Fruit fly (Drosophila melanogaster) whole organism: ENCODE data around the gene lectin-30A.

Source experiments
- CG8478 ChIP-seq: fragments of >200 bp; optimal IDR thresholded peaks from 2 replicates; lab custom pipeline; 2018; ENCODE audit warnings: inconsistent platforms
- Dll ChIP-seq: fragments of >200 bp; optimal IDR thresholded peaks from 2 replicates; lab custom pipeline; 2017
- EcR ChIP-seq, 2 experiments: fragments of >200 bp; optimal IDR thresholded peaks; 2 replicates each; lab custom pipeline; 2017; ENCODE audit warnings: missing biosample characterization in 2 of 2, missing genetic modification characterization in 2 of 2, missing genetic modification reagents in 2 of 2
- pan ChIP-seq: fragments of >200 bp; optimal IDR thresholded peaks from 2 replicates; lab custom pipeline; 2017
- psq ChIP-seq: fragments of >200 bp; optimal IDR thresholded peaks from 2 replicates; lab custom pipeline; 2017
- usp ChIP-seq: fragments of >200 bp; optimal IDR thresholded peaks from 2 replicates; lab custom pipeline; 2017; ENCODE audit warnings: missing biosample characterization, missing genetic modification characterization, mixed read lengths

lectin-30A gene

DNA sequence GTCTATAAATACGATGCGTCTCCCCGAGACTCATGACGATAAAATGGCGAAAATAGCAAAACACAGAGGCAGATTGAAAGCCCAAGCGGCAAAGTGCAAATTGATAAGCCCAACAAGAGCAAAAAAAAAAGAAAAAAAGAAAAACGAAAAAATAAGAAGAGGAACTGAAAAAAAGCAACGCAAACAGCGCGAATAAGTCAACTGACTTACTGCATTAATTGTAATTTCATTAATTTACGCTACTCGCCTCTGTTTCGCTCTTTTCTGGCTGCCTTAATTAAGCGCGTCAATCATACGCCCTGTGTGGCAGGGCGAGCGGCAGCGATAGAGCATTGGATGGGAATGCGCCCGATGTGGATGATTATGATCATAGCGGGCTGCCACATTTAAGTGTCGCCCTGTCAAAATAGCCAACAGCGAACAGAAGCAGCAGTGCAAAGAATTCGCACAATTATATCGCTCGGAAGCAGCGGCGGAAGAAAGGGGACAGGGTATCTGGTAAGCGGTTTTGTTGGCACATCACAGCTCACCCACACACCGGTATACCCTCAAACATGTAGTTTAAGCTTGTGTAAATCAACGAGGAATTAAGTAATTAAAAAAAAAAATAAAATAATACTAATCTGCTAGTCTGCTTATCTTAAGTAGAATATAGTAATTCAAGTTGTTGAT lies 22.8 kb downstream of the lectin-30A start:
- TF ChIP-seq EcR (GFP tag; optimal IDR thresholded peaks at IDR 0.05; lab: Kevin White, UChicago) (no peak), psq (lab: Kevin White, UChicago) (no peak)

- TF ChIP-seq CG8478: no peak
- TF ChIP-seq pan (lab: Kevin White, UChicago): no peak
- no peak for TF ChIP-seq EcR (GFP tag; optimal IDR thresholded peaks at IDR 0.05; lab: Kevin White, UChicago)
- TF ChIP-seq usp: no peak
Observed at dm6 chr2L:9229694-9230093, 25.0 kb downstream of the lectin-30A start.

DNA sequence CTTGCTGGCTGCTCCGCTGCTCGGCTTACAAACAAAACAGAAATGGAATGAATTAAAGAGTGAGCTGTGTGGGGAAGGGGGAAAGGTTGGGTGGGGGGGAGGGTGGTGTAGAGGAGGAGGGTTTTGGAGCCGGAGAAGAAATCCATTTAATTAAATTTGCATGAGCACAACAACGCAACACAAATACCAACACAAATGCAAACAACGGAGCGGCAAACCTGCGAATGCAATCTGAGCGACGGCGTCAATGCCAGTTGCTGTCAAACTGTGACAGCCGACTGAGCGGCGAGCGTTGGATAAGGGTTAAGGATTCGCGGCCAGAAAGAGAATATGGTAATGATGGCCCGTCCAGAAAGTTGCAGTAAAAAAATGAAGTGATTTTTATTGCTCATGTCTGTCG lies 29.3 kb downstream of the lectin-30A start:
- no peak for TF ChIP-seq usp
- TF ChIP-seq EcR (GFP tag; optimal IDR thresholded peaks at IDR 0.05; lab: Kevin White, UChicago): no peak
- TF ChIP-seq CG8478: no peak
- no peak for TF ChIP-seq pan (lab: Kevin White, UChicago)
- no peak for TF ChIP-seq psq (lab: Kevin White, UChicago)
- no peak for TF ChIP-seq Dll (lab: Kevin White, UChicago)

- TF ChIP-seq EcR (GFP tag; optimal IDR thresholded peaks at IDR 0.05; lab: Kevin White, UChicago): no peak
- no peak for TF ChIP-seq usp
- no peak for TF ChIP-seq psq (lab: Kevin White, UChicago)
- no peak for TF ChIP-seq pan (lab: Kevin White, UChicago)
- no peak for TF ChIP-seq Dll (lab: Kevin White, UChicago)
- no peak for TF ChIP-seq CG8478
Observed at dm6 chr2L:9224364-9225019, 30.2 kb downstream of the lectin-30A start.

DNA sequence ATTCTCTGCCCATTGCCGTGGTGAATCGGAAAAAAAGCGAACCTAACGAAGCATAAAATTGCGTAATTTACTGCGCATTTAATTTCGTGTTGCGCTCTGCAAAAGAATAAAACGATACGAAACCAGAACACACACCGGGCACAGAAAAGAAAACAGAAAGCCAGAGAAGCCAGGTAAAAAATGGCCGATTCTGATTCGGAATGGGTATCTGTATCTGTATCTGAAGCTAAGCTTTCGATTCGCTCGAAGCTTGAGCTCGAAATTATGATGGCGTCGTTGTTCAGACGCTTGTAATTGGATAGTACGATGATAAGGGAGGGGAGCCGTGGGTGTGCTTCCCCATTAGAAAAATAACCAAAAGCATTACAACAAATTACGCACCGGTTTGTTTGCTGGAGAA lies 31.4 kb downstream of the lectin-30A start:
- TF ChIP-seq CG8478: no peak
- no peak for TF ChIP-seq usp
- TF ChIP-seq psq (lab: Kevin White, UChicago): no peak
- TF ChIP-seq Dll (lab: Kevin White, UChicago): no peak
- TF ChIP-seq EcR (GFP tag; optimal IDR thresholded peaks at IDR 0.05; lab: Kevin White, UChicago): no peak
- TF ChIP-seq pan (lab: Kevin White, UChicago): no peak

DNA sequence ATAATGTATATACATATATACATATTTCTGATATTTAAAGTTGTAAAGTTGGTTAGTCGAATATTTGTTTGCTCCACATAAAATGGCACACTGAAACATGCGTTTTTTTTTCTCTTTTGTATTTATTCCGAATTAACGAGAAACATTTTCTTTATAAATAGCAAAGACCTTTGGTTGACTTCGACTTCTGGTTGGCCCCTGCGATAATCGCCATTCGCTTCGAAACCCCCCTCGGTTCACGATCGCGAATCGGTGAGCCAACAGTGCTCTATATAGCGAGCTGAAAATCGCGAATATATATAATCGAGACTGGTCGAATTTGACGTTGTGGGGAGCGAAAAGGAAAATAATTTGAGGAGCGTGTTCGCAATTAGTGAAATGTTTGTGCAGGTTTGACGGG lies 38.8 kb downstream of the lectin-30A start:
- TF ChIP-seq psq (lab: Kevin White, UChicago): no peak
- no peak for TF ChIP-seq usp
- TF ChIP-seq CG8478: no peak
- TF ChIP-seq pan (lab: Kevin White, UChicago): no peak
- TF ChIP-seq Dll (lab: Kevin White, UChicago): no peak
- no peak for TF ChIP-seq EcR (GFP tag; optimal IDR thresholded peaks at IDR 0.05; lab: Kevin White, UChicago)

DNA sequence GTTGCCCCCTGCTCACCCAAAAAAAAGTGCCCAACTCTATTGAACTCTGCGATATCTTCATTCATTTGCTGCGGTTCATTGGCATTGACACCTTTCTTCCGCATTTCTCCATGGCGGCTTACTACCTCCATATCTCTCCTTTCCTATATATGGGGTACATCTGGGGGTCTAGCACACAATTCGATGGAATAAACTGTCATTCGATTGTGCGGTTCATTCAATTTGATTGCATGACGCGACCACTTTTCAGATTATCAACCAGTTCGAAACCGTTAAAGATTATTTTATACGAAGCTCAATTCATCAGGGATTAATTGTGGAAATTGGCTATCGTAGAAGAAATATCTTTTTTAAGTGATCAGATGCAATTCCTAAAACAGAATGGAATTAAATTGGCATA lies 41.0 kb downstream of the lectin-30A start:
- TF ChIP-seq CG8478 (no peak), psq (lab: Kevin White, UChicago) (no peak), Dll (lab: Kevin White, UChicago) (no peak), EcR (GFP tag; optimal IDR thresholded peaks at IDR 0.05; lab: Kevin White, UChicago) (no peak), usp (no peak), pan (lab: Kevin White, UChicago) (no peak)

dm6 chr2L:9210864-9211701 lies 43.6 kb downstream of the lectin-30A start:
- TF ChIP-seq EcR (GFP tag; optimal IDR thresholded peaks at IDR 0.05; lab: Kevin White, UChicago): peak; percentile 78 to 97
- no peak for TF ChIP-seq psq (lab: Kevin White, UChicago)
- no peak for TF ChIP-seq usp
- TF ChIP-seq CG8478: no peak
- TF ChIP-seq pan (lab: Kevin White, UChicago): no peak
- no peak for TF ChIP-seq Dll (lab: Kevin White, UChicago)

dm6 chr2L:9207133-9207532 lies 47.5 kb downstream of the lectin-30A start:
- TF ChIP-seq EcR (GFP tag; optimal IDR thresholded peaks at IDR 0.05; lab: Kevin White, UChicago): no peak
- TF ChIP-seq Dll (lab: Kevin White, UChicago): no peak
- no peak for TF ChIP-seq usp
- no peak for TF ChIP-seq CG8478
- TF ChIP-seq pan (lab: Kevin White, UChicago): no peak
- TF ChIP-seq psq (lab: Kevin White, UChicago): no peak

dm6 chr2L:9206401-9206800 lies 48.3 kb downstream of the lectin-30A start:
- TF ChIP-seq Dll (lab: Kevin White, UChicago) (no peak), CG8478 (no peak)

DNA sequence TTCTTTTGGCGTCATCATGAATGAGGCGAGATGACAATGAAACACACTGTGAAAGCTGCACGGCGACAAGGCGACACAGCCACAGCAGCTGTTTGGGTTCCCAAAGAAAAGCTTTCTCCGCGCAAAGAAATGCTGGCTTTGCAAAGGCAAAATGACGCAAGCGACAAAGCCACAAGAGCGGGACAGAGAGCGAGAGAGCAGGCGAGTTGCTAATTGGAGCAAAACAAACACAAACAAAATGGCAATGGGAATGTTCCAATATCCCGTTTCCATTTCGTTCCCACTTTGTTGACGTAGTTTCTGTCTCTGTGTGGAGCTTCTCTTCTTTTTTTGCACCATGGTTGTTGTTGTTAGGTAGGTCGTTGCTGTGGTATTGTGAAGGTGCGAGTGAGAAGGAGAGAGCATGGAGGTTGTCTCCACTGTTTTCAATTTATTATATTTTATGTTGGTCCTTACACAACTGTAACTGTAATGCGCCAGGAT lies 49.5 kb downstream of the lectin-30A start:
- TF ChIP-seq EcR (GFP tag; optimal IDR thresholded peaks at IDR 0.05; lab: Kevin White, UChicago) (peak; percentile 18 to 51), usp (no peak), CG8478 (no peak)
